Fruit fly (Drosophila melanogaster): ENCODE results near the gene CG44574.

Gene CG44574

DNA sequence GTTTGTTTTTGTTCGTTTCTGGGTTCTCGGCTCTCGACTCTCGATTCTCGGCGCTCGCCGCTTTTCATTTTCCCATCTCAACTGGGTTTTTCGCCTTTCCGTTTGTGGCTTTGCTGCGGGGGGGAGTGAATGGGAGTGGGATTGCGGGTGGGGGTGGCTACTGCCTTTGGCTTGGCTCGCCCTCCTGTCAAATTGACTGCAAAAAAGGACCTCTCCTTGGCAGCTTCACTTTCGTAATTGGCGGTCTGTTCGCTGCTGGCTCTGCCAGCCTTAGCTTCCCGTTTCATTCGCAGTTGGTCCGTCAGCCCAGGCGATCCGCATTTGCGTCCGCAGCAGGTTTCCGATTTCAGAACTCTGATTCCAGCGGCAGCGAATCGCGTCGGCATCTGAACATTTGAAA is 42.1 kb downstream of the CG44574 start, which contains the start of gene dsf:
TSS of gene dsf (plus strand) at position 301 of the 400 bp plus-strand sequence.
- TF ChIP-seq CG6765 (GFP tag; optimal IDR thresholded peaks at IDR 0.05): no peak
- 0 out of 3 replicates have a peak, but pooled peaks have one; percentile 11 for TF ChIP-seq vnd (GFP tag; IDR thresholded peaks at IDR 0.05; ENCODE audit: partially characterized antibody)
- TF ChIP-seq CG11560 (tag; IDR thresholded peaks at IDR 0.05): no peak
- 0 out of 3 replicates have a peak, but pooled peaks have one; percentile 11 for TF ChIP-seq dysf (GFP tag; IDR thresholded peaks at IDR 0.05)
- no peak for TF ChIP-seq CG33557 (GFP tag; optimal IDR thresholded peaks at IDR 0.05)
- no peak for TF ChIP-seq PHDP (tag; optimal IDR thresholded peaks at IDR 0.05)
- TF ChIP-seq lab (GFP tag; optimal IDR thresholded peaks at IDR 0.05): no peak
- no peak for TF ChIP-seq exex (tag; optimal IDR thresholded peaks at IDR 0.05)
- TF ChIP-seq gce (GFP tag; IDR thresholded peaks at IDR 0.05): no peak
- TF ChIP-seq mam (GFP tag; optimal IDR thresholded peaks at IDR 0.05): no peak

dm6 chr2L:5927363-5927762 is 43.8 kb downstream of the CG44574 start:
- TF ChIP-seq CG11696 (GFP tag; IDR thresholded peaks at IDR 0.05): no peak
- 0 out of 3 replicates have a peak, but pooled peaks have one; percentile 5 for TF ChIP-seq dysf (GFP tag; IDR thresholded peaks at IDR 0.05)
- no peak for TF ChIP-seq D (optimal IDR thresholded peaks at IDR 0.05)
- peak; percentile 60 for TF ChIP-seq D (GFP tag; optimal IDR thresholded peaks at IDR 0.05)
- no peak for TF ChIP-seq CG18764 (GFP tag; optimal IDR thresholded peaks at IDR 0.05)
- TF ChIP-seq Mrtf (GFP tag; IDR thresholded peaks at IDR 0.05): peak; percentile 14; the same call in 1 of the 3 replicates
- peak; percentile 81 for TF ChIP-seq Hey (tag; optimal IDR thresholded peaks at IDR 0.05)
